Worm (Caenorhabditis elegans): ENCODE results near the gene pxd-1.

- TF ChIP-seq flt-1 (GFP tag; IDR thresholded peaks at IDR 0.05) (peak; percentile 65), med-1 (GFP tag; optimal IDR thresholded peaks at IDR 0.05; ENCODE audit: insufficient read depth) (no peak)
These were observed 4.2 kb downstream of the pxd-1 start for ce11 chrIII:4010168-4010567.

All from whole organism, midembryonic.